Worm (Caenorhabditis elegans): ENCODE data around the gene M02G9.4.

M02G9.4 gene

DNA sequence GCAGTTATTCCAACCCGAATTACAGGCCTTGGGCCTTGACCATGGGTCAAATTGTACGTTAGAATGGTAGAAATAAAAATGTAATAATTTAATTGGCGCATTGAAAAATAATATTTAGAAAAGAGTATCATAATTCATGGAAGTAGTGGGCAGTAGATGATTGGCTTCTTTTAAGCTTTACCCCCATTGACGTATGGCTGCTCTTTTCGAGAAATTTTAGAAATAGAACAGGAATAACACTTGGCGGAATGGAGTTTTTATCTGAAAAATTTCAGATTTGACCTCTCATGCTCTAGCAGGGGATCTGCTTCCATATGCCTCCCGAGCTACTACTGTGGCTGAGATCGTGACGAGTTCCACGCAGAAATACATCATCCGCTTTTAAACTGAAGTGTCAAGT is 8.4 kb upstream of the M02G9.4 start, which contains the start of gene gcy-4:
Gene gcy-4 (minus strand): TSS at position 101 of the 400 bp plus-strand sequence.
- TF ChIP-seq ztf-11 (tag; optimal IDR thresholded peaks at IDR 0.05) (no peak), nhr-129 (tag; optimal IDR thresholded peaks at IDR 0.05) (no peak), blmp-1 (tag; optimal IDR thresholded peaks at IDR 0.05; ENCODE audit: insufficient read depth) (no peak), fos-1 (tag; optimal IDR thresholded peaks at IDR 0.05) (no peak), nhr-21 (tag; optimal IDR thresholded peaks at IDR 0.05) (no peak)

DNA sequence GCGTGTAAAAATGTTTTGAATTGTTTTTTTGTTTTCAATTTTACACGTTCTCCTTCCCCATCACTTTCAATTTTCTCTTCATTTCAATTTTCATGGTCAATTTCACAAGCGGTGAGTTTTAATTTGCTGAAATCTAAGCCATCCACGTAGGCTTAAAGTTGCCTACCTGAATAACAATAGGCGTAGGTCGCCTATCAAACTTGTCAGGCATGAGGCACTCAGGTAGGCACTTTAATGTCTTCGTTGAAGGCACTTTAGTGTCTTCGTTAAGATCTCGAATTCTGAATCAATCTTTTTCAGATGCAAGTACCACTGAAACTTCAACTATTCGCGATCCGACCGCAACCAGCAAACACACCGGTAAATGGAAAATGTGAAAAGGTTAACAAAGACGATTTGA is 7.8 kb upstream of the M02G9.4 start, which contains the start of gene ZK970.8:
Gene ZK970.8 (plus strand): TSS at position 301 of the 400 bp plus-strand sequence.
- no peak for TF ChIP-seq ceh-82 (tag; optimal IDR thresholded peaks at IDR 0.05)
- no peak for TF ChIP-seq C34F6.9 (tag; optimal IDR thresholded peaks at IDR 0.05)
- no peak for TF ChIP-seq aly-2 (tag; optimal IDR thresholded peaks at IDR 0.05)
- TF ChIP-seq nhr-77 (tag; optimal IDR thresholded peaks at IDR 0.05) = no peak
- no peak for TF ChIP-seq ZK546.5 (tag; optimal IDR thresholded peaks at IDR 0.05)
- no peak for TF ChIP-seq nhr-21 (tag; optimal IDR thresholded peaks at IDR 0.05)
- no peak for TF ChIP-seq dmd-4 (tag; optimal IDR thresholded peaks at IDR 0.05)
- TF ChIP-seq unc-62 (GFP tag; optimal IDR thresholded peaks at IDR 0.05) = no peak
- no peak for TF ChIP-seq Y55F3AM.14 (GFP tag; optimal IDR thresholded peaks at IDR 0.05)
- TF ChIP-seq nhr-11 (tag; optimal IDR thresholded peaks at IDR 0.05) = no peak
- TF ChIP-seq lin-39 (tag; optimal IDR thresholded peaks at IDR 0.05) = no peak
- no peak for TF ChIP-seq crh-2 (tag; optimal IDR thresholded peaks at IDR 0.05)
- TF ChIP-seq zag-1 (tag; optimal IDR thresholded peaks at IDR 0.05) = no peak
- TF ChIP-seq mdl-1 (tag; optimal IDR thresholded peaks at IDR 0.05) = no peak
- no peak for TF ChIP-seq lin-11 (tag; optimal IDR thresholded peaks at IDR 0.05)
- no peak for TF ChIP-seq R02D3.7 (tag; optimal IDR thresholded peaks at IDR 0.05)
- TF ChIP-seq alr-1 (tag; optimal IDR thresholded peaks at IDR 0.05) = no peak

ce11 chrII:10311973-10312372 is 5.1 kb upstream of the M02G9.4 start, which contains the start of gene srlf-34:
Gene srlf-34, plus strand, starts transcription at chrII:10312293.
- TF ChIP-seq egl-27 (tag; optimal IDR thresholded peaks at IDR 0.05) (peak; percentile 6), ztf-11 (tag; optimal IDR thresholded peaks at IDR 0.05) (no peak), C34F6.9 (tag; optimal IDR thresholded peaks at IDR 0.05) (no peak), F13H6.1 (tag; optimal IDR thresholded peaks at IDR 0.05) (no peak), sma-3 (GFP tag; optimal IDR thresholded peaks at IDR 0.05) (peak; percentile 84), nhr-77 (tag; optimal IDR thresholded peaks at IDR 0.05) (no peak)

DNA sequence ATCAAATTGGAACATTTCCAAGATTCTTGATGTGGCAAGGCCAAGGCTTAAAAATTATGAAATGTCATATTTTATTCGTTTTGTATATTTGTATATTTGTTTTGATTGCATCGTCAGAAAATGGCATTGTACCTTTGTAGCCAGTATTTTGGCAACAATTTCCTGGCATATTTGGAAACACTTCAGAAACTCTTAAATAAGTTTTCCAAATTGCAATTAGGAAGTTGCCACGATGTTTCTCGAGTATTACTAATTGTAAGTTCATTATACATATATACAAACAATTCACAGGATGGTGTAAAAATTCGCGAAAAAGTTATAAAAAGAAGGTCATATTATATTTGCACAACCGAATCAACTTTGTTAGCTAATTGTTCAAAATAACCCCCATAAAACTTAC is 1.9 kb upstream of the M02G9.4 start, which contains the start of gene idpp-8:
Gene idpp-8 (plus strand): TSS at position 301 of the 400 bp plus-strand sequence.
- TF ChIP-seq ztf-4 (tag; optimal IDR thresholded peaks at IDR 0.05) (no peak), crh-2 (tag; optimal IDR thresholded peaks at IDR 0.05) (no peak), R02D3.7 (tag; optimal IDR thresholded peaks at IDR 0.05) (no peak), nhr-10 (tag; optimal IDR thresholded peaks at IDR 0.05) (no peak), elt-3 (tag; optimal IDR thresholded peaks at IDR 0.05) (no peak), lin-39 (tag; optimal IDR thresholded peaks at IDR 0.05) (no peak), F13H6.1 (tag; optimal IDR thresholded peaks at IDR 0.05) (no peak), lsy-2 (tag; optimal IDR thresholded peaks at IDR 0.05) (no peak), nhr-77 (tag; optimal IDR thresholded peaks at IDR 0.05) (no peak), sma-9 (GFP tag; optimal IDR thresholded peaks at IDR 0.05) (no peak), sma-9 (tag; optimal IDR thresholded peaks at IDR 0.05) (no peak), lin-11 (tag; optimal IDR thresholded peaks at IDR 0.05) (no peak), nhr-23 (tag; optimal IDR thresholded peaks at IDR 0.05) (no peak), zag-1 (tag; optimal IDR thresholded peaks at IDR 0.05) (no peak), fos-1 (tag; optimal IDR thresholded peaks at IDR 0.05) (no peak), mdl-1 (tag; optimal IDR thresholded peaks at IDR 0.05) (no peak), lin-13 (GFP tag; optimal IDR thresholded peaks at IDR 0.05) (no peak), dmd-4 (tag; optimal IDR thresholded peaks at IDR 0.05) (no peak), elt-1 (tag; optimal IDR thresholded peaks at IDR 0.05) (no peak)

DNA sequence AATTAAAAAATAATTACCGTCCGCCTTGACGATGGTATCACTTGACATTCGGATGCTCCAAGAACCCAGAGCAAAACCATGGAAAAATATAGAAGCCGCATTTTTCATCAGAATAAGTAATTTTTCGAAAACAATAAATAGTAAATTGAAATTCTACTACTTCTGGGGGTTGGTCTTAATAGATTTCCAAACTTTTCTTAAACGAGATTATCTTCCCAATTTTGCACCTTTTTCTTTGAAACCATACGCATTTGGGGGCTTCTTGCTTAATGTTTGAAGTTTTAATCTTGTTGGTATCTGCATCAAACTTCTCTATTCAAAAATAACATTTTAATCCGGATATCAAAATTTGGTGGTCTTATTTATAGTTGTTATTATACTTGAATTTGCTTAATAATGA is 988 bp upstream of the M02G9.4 start, which contains the start of gene gcy-5:
Gene gcy-5 (minus strand): TSS at position 101 of the 400 bp plus-strand sequence.
- no peak for TF ChIP-seq gmeb-1 (tag; optimal IDR thresholded peaks at IDR 0.05)
- no peak for TF ChIP-seq ztf-1 (GFP tag; conservative IDR thresholded peaks at IDR 0.05)
- no peak for TF ChIP-seq lsy-2 (tag; optimal IDR thresholded peaks at IDR 0.05)
- no peak for TF ChIP-seq F13H6.1 (tag; optimal IDR thresholded peaks at IDR 0.05)
- TF ChIP-seq R02D3.7 (tag; optimal IDR thresholded peaks at IDR 0.05) = no peak
- TF ChIP-seq nhr-237 (tag; optimal IDR thresholded peaks at IDR 0.05) = no peak

All from whole organism, L2 larva.